Worm (Caenorhabditis elegans) whole organism, L2 larva: Measurements from ENCODE around the gene F35H8.1.

Experiments
- aly-2 ChIP-seq: fragments of 150-350 bp; optimal IDR thresholded peaks from 2 replicates; lab custom pipeline; 2014; ENCODE audit warnings: missing biosample characterization, missing genetic modification characterization
- ama-1 ChIP-seq: fragments of 150-350 bp; optimal IDR thresholded peaks from 2 replicates; lab custom pipeline; 2018; ENCODE audit warnings: inconsistent platforms
- ceh-16 ChIP-seq: fragments of 150-350 bp; optimal IDR thresholded peaks from 2 replicates; lab custom pipeline; 2014; ENCODE audit warnings: missing biosample characterization, missing genetic modification characterization
- fos-1 ChIP-seq: fragments of 150-350 bp; optimal IDR thresholded peaks from 2 replicates; lab custom pipeline; 2014; ENCODE audit warnings: missing biosample characterization, missing genetic modification characterization
- lin-11 ChIP-seq: fragments of 150-350 bp; sonication (generic microtip); optimal IDR thresholded peaks from 2 replicates; lab custom pipeline; 2014; ENCODE audit warnings: missing biosample characterization, missing genetic modification characterization, inconsistent platforms, mixed read lengths
- nhr-23 ChIP-seq: fragments of 150-350 bp; optimal IDR thresholded peaks from 2 replicates; lab custom pipeline; 2014; ENCODE audit warnings: missing biosample characterization, missing genetic modification reagents, missing genetic modification characterization
- nhr-6 ChIP-seq: fragments of 150-350 bp; optimal IDR thresholded peaks from 2 replicates; lab custom pipeline; 2014; ENCODE audit warnings: missing biosample characterization, missing genetic modification characterization
- snpc-4 ChIP-seq: fragments of 150-350 bp; optimal IDR thresholded peaks from 2 replicates; lab custom pipeline; 2014; ENCODE audit warnings: missing biosample characterization, missing genetic modification characterization
- unc-39 ChIP-seq: fragments of 150-350 bp; optimal IDR thresholded peaks from 2 replicates; lab custom pipeline; 2014; ENCODE audit warnings: missing biosample characterization, missing genetic modification characterization

- TF ChIP-seq nhr-6 (tag; lab: Kevin White, UChicago) = no peak
- no peak for TF ChIP-seq ama-1 (lab: Kevin White, UChicago)
- no peak for TF ChIP-seq fos-1
- no peak for TF ChIP-seq snpc-4 (tag; lab: Kevin White, UChicago)
- no peak for TF ChIP-seq lin-11 (tag; lab: Kevin White, UChicago)
- TF ChIP-seq aly-2 = no peak
- no peak for TF ChIP-seq nhr-23 (tag; lab: Kevin White, UChicago)
- no peak for TF ChIP-seq unc-39 (tag; lab: Kevin White, UChicago)
- no peak for TF ChIP-seq ceh-16 (tag; lab: Kevin White, UChicago)
These were observed 6.8 kb upstream of the F35H8.1 start, which contains the start of gene F35H8.4 for ce11 chrII:9559929-9560328.
